Fruit fly (Drosophila melanogaster) whole organism, embryonic: Measurements from ENCODE around the gene CG17786.

Source experiments
- Abd-B ChIP-seq: fragments of 200-800 bp; sonication (Bioruptor generic); optimal IDR thresholded peaks from 2 replicates; lab custom pipeline; 2018; ENCODE audit warnings: missing biosample characterization, mild to moderate bottlenecking, missing genetic modification characterization, moderate library complexity
- Ada2b ChIP-seq: fragments of 200-800 bp; sonication (Bioruptor generic); IDR thresholded peaks from 2 replicates; pipeline ENCODE4 v1.3.6; 2022; ENCODE audit warnings: missing biosample characterization, missing genetic modification characterization
- CG10654 ChIP-seq: fragments of 200-800 bp; sonication (Bioruptor generic); optimal IDR thresholded peaks from 2 replicates; lab custom pipeline; 2016; ENCODE audit warnings: missing biosample characterization, missing genetic modification characterization
- CG10979 ChIP-seq: fragments of 200-800 bp; sonication (Bioruptor generic); optimal IDR thresholded peaks from 2 replicates; lab custom pipeline; 2018; ENCODE audit warnings: missing biosample characterization, mild to moderate bottlenecking, missing genetic modification characterization, moderate library complexity
- CG15073 ChIP-seq: fragments of 200-800 bp; sonication (Bioruptor generic); optimal IDR thresholded peaks from 2 replicates; lab custom pipeline; 2016; ENCODE audit warnings: missing biosample characterization, missing genetic modification characterization
- CG15269 ChIP-seq: fragments of 200-800 bp; sonication (Bioruptor generic); optimal IDR thresholded peaks from 2 replicates; lab custom pipeline; 2018; ENCODE audit warnings: missing biosample characterization, mild to moderate bottlenecking, missing genetic modification characterization, moderate library complexity
- CG17612 ChIP-seq: fragments of 200-800 bp; sonication (Bioruptor generic); IDR thresholded peaks from 2 replicates; pipeline ENCODE4 v1.3.6; 2022; ENCODE audit warnings: missing biosample characterization, missing genetic modification characterization
- CG1832 ChIP-seq: fragments of 200-800 bp; sonication (Bioruptor generic); optimal IDR thresholded peaks from 2 replicates; lab custom pipeline; 2017; ENCODE audit warnings: missing biosample characterization, mild to moderate bottlenecking, missing genetic modification characterization, inconsistent platforms
- CG2116 ChIP-seq: fragments of 200-800 bp; sonication (Bioruptor generic); optimal IDR thresholded peaks from 3 replicates; lab custom pipeline; 2018; ENCODE audit warnings: missing biosample characterization, mild to moderate bottlenecking, missing genetic modification characterization
- CG2129 ChIP-seq: fragments of 200-800 bp; sonication (Bioruptor generic); IDR thresholded peaks from 2 replicates; pipeline ENCODE4 v1.3.6; 2022; ENCODE audit warnings: missing biosample characterization, missing genetic modification characterization; ENCODE audit not compliant: partially characterized antibody
- CG31441 ChIP-seq: fragments of 200-800 bp; sonication (Bioruptor generic); IDR thresholded peaks from 2 replicates; pipeline ENCODE4 v1.3.6; 2022; ENCODE audit warnings: missing biosample characterization, missing genetic modification characterization
- CG3281 ChIP-seq: fragments of 200-800 bp; sonication (Bioruptor generic); optimal IDR thresholded peaks from 3 replicates; lab custom pipeline; 2017; ENCODE audit warnings: missing biosample characterization, mild to moderate bottlenecking, missing genetic modification characterization
- CG3407 ChIP-seq: fragments of 200-800 bp; sonication (Bioruptor generic); optimal IDR thresholded peaks from 2 replicates; lab custom pipeline; 2018; ENCODE audit warnings: missing biosample characterization, mild to moderate bottlenecking, missing genetic modification characterization
- CG4328 ChIP-seq: fragments of 200-800 bp; sonication (Bioruptor generic); optimal IDR thresholded peaks from 3 replicates; lab custom pipeline; 2017; ENCODE audit warnings: missing biosample characterization, missing genetic modification reagents, missing genetic modification characterization
- CG5245 ChIP-seq: fragments of 200-800 bp; sonication (Bioruptor generic); optimal IDR thresholded peaks from 3 replicates; lab custom pipeline; 2016; ENCODE audit warnings: missing biosample characterization, missing genetic modification characterization
- CG6272 ChIP-seq: fragments of 200-800 bp; sonication (Bioruptor generic); IDR thresholded peaks from 2 replicates; pipeline ENCODE4 v1.3.6; 2022; ENCODE audit warnings: missing biosample characterization, missing genetic modification characterization
- CG8281 ChIP-seq: fragments of 200-800 bp; sonication (Bioruptor generic); optimal IDR thresholded peaks from 2 replicates; lab custom pipeline; 2018; ENCODE audit warnings: missing biosample characterization, mild to moderate bottlenecking, missing genetic modification characterization, moderate library complexity
- CG9876 ChIP-seq: fragments of 200-800 bp; sonication (Bioruptor generic); optimal IDR thresholded peaks from 2 replicates; lab custom pipeline; 2016; ENCODE audit warnings: missing biosample characterization, missing genetic modification characterization
- Ets97D ChIP-seq: fragments of 200-800 bp; sonication (Bioruptor generic); optimal IDR thresholded peaks from 3 replicates; lab custom pipeline; 2016; ENCODE audit warnings: missing biosample characterization, missing genetic modification characterization
- GATAe ChIP-seq: fragments of 200-800 bp; sonication (Bioruptor generic); conservative IDR thresholded peaks from 2 replicates; pipeline ENCODE4 v1.3.6; 2022; ENCODE audit warnings: missing biosample characterization, missing genetic modification characterization
- HHEX ChIP-seq: fragments of 200-800 bp; sonication (Bioruptor generic); optimal IDR thresholded peaks from 3 replicates; lab custom pipeline; 2017; ENCODE audit warnings: missing biosample characterization, mild to moderate bottlenecking, missing genetic modification characterization, missing genetic modification reagents
- MBD-R2 ChIP-seq: fragments of 200-800 bp; sonication (Bioruptor generic); IDR thresholded peaks from 2 replicates; pipeline ENCODE4 v1.3.6; 2022; ENCODE audit warnings: missing biosample characterization, missing genetic modification characterization
- MTF-1 ChIP-seq: fragments of 200-800 bp; sonication (Bioruptor generic); optimal IDR thresholded peaks from 2 replicates; lab custom pipeline; 2018; ENCODE audit warnings: missing biosample characterization, mild to moderate bottlenecking, missing genetic modification characterization, borderline replicate concordance
- Oaz ChIP-seq: fragments of 200-800 bp; sonication (Bioruptor generic); IDR thresholded peaks from 2 replicates; pipeline ENCODE4 v1.3.6; 2022; ENCODE audit warnings: missing biosample characterization, missing genetic modification characterization
- Sry-β ChIP-seq: fragments of 200-800 bp; sonication (Bioruptor generic); optimal IDR thresholded peaks from 2 replicates; lab custom pipeline; 2018; ENCODE audit warnings: missing biosample characterization, mild to moderate bottlenecking, missing genetic modification characterization, moderate library complexity
- al ChIP-seq: fragments of 200-800 bp; sonication (Bioruptor generic); IDR thresholded peaks from 2 replicates; pipeline ENCODE4 v1.3.6; 2022; ENCODE audit warnings: missing biosample characterization, missing genetic modification characterization
- ara ChIP-seq: fragments of 200-800 bp; sonication (Bioruptor generic); IDR thresholded peaks from 2 replicates; pipeline ENCODE4 v1.3.6; 2022; ENCODE audit warnings: missing biosample characterization, missing genetic modification characterization
- az2 ChIP-seq: fragments of 200-800 bp; sonication (Bioruptor generic); optimal IDR thresholded peaks from 3 replicates; lab custom pipeline; 2016; ENCODE audit warnings: missing biosample characterization, missing genetic modification characterization
- bsh ChIP-seq, 2 experiments: fragments of 200-800 bp; sonication (Bioruptor generic); optimal IDR thresholded peaks; 2 replicates each; lab custom pipeline; 2017 to 2018; ENCODE audit warnings: mild to moderate bottlenecking in 2 of 2, missing biosample characterization in 2 of 2, missing genetic modification characterization in 2 of 2, moderate library complexity in 1 of 2
- en ChIP-seq: fragments of 200-800 bp; sonication (Bioruptor generic); optimal IDR thresholded peaks from 2 replicates; lab custom pipeline; 2016; ENCODE audit warnings: missing biosample characterization, missing genetic modification characterization
- eve ChIP-seq, 2 experiments: fragments of >200 bp; optimal IDR thresholded peaks; 2 replicates each; lab custom pipeline; 2017; ENCODE audit warnings: missing biosample characterization in 2 of 2, missing genetic modification characterization in 2 of 2
- exex ChIP-seq: fragments of 200-800 bp; sonication (Bioruptor generic); optimal IDR thresholded peaks from 4 replicates; lab custom pipeline; 2018; ENCODE audit warnings: missing biosample characterization, mild to moderate bottlenecking, missing genetic modification characterization, moderate library complexity
- fru ChIP-seq: fragments of >200 bp; optimal IDR thresholded peaks from 2 replicates; lab custom pipeline; 2017
- gcm2 ChIP-seq: fragments of 200-800 bp; sonication (Bioruptor generic); optimal IDR thresholded peaks from 2 replicates; lab custom pipeline; 2016; ENCODE audit warnings: missing biosample characterization, missing genetic modification characterization
- gfzf ChIP-seq: fragments of 200-800 bp; sonication (Bioruptor generic); optimal IDR thresholded peaks from 2 replicates; lab custom pipeline; 2016; ENCODE audit warnings: missing biosample characterization, mild to moderate bottlenecking, missing genetic modification characterization, moderate library complexity
- her ChIP-seq: fragments of 200-800 bp; sonication (Bioruptor generic); optimal IDR thresholded peaks from 2 replicates; lab custom pipeline; 2016; ENCODE audit warnings: missing biosample characterization, missing genetic modification characterization
- hth ChIP-seq: fragments of >200 bp; optimal IDR thresholded peaks from 2 replicates; lab custom pipeline; 2017; ENCODE audit warnings: inconsistent platforms
- ind ChIP-seq: fragments of 200-800 bp; sonication (Bioruptor generic); optimal IDR thresholded peaks from 3 replicates; lab custom pipeline; 2016; ENCODE audit warnings: missing biosample characterization, missing genetic modification characterization
- jing ChIP-seq: fragments of 200-800 bp; sonication (Bioruptor generic); optimal IDR thresholded peaks from 2 replicates; lab custom pipeline; 2018; ENCODE audit warnings: missing biosample characterization, mild to moderate bottlenecking, missing genetic modification characterization
- kah ChIP-seq: fragments of 200-800 bp; sonication (Bioruptor generic); optimal IDR thresholded peaks from 2 replicates; lab custom pipeline; 2018; ENCODE audit warnings: missing biosample characterization, mild to moderate bottlenecking, missing genetic modification characterization
- kay ChIP-seq: fragments of 200-800 bp; sonication (Bioruptor generic); optimal IDR thresholded peaks from 2 replicates; lab custom pipeline; 2016; ENCODE audit warnings: missing biosample characterization, missing genetic modification characterization
- nmo ChIP-seq: fragments of 200-800 bp; sonication (Bioruptor generic); optimal IDR thresholded peaks from 2 replicates; lab custom pipeline; 2018; ENCODE audit warnings: missing biosample characterization, mild to moderate bottlenecking, missing genetic modification characterization, moderate library complexity
- oc ChIP-seq: fragments of 200-800 bp; sonication (Bioruptor generic); optimal IDR thresholded peaks from 2 replicates; lab custom pipeline; 2018; ENCODE audit warnings: missing biosample characterization, mild to moderate bottlenecking, missing genetic modification characterization, moderate library complexity
- ranshi ChIP-seq: fragments of 200-800 bp; sonication (Bioruptor generic); IDR thresholded peaks from 2 replicates; pipeline ENCODE4 v1.3.6; 2022; ENCODE audit warnings: missing biosample characterization, missing genetic modification characterization
- sc ChIP-seq, 3 experiments: fragments of >200 bp in 2 of 3; fragments of 200-800 bp in 1 of 3; sonication (Bioruptor generic) in 1 of 3; optimal IDR thresholded peaks; 2 replicates in 2 of 3; 3 replicates in 1 of 3; lab custom pipeline; 2017; ENCODE audit warnings: mild to moderate bottlenecking in 1 of 3, missing biosample characterization in 1 of 3, missing genetic modification characterization in 1 of 3, missing genetic modification reagents in 1 of 3
- slp2 ChIP-seq: fragments of 200-800 bp; sonication (Bioruptor generic); optimal IDR thresholded peaks from 2 replicates; lab custom pipeline; 2016; ENCODE audit warnings: missing biosample characterization, missing genetic modification characterization
- sr ChIP-seq: fragments of 200-800 bp; sonication (Bioruptor generic); IDR thresholded peaks from 3 replicates; pipeline ENCODE4 v1.3.6; 2022; ENCODE audit warnings: missing biosample characterization, missing genetic modification characterization
- trh ChIP-seq: fragments of 200-800 bp; sonication (Bioruptor generic); optimal IDR thresholded peaks from 2 replicates; lab custom pipeline; 2016; ENCODE audit warnings: missing biosample characterization, missing genetic modification characterization
- tx ChIP-seq: fragments of 200-800 bp; sonication (Bioruptor generic); optimal IDR thresholded peaks from 2 replicates; lab custom pipeline; 2016; ENCODE audit warnings: missing biosample characterization, missing genetic modification characterization
- vfl ChIP-seq: fragments of 200-800 bp; sonication (Bioruptor generic); optimal IDR thresholded peaks from 2 replicates; lab custom pipeline; 2016; ENCODE audit warnings: missing biosample characterization, missing genetic modification characterization
- wor ChIP-seq: fragments of 200-800 bp; sonication (Bioruptor generic); IDR thresholded peaks from 2 replicates; pipeline ENCODE4 v1.3.6; 2022; ENCODE audit warnings: missing biosample characterization, missing genetic modification characterization
- zen ChIP-seq: fragments of 200-800 bp; sonication (Bioruptor generic); optimal IDR thresholded peaks from 3 replicates; lab custom pipeline; 2018; ENCODE audit warnings: missing biosample characterization, mild to moderate bottlenecking, missing genetic modification characterization, moderate library complexity

The CG17786 gene

DNA sequence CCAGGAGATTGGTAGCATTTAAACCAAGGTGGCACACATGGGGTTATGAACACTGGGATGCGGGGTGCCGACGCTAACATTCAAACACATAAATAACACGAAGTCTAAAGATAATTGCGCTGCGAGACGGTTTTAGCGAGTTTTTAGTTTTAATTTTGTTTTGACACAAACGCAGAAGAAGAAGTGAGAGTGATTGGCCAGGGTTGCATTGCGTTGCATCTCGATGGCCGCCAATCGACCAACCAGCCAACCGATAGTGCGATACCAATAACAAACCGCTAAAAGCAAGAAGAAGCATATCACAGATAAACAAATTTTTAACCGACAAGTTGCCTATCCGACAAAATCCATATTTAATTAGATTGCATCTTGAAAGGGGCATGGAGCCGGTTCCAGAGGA, 8.2 kb upstream of the CG17786 start, which contains the start of the genes Spps and CG13609 (continued):
- no peak for TF ChIP-seq CG17612 (GFP tag; lab: Robert Waterston, UW)
- no peak for TF ChIP-seq CG8281 (tag; lab: Kevin White, UChicago)
- TF ChIP-seq hth = no peak
- peak; percentile 93 for TF ChIP-seq Ets97D (GFP tag; lab: Kevin White, UChicago)
- TF ChIP-seq exex (tag; lab: Kevin White, UChicago) = no peak
- TF ChIP-seq CG2116 = peak; percentile 99
- peak in 1 of 2 experiments; percentile 13 for TF ChIP-seq bsh (GFP tag; optimal IDR thresholded peaks at IDR 0.05; lab: Kevin White, UChicago)
- TF ChIP-seq CG1832 (GFP tag; lab: Kevin White, UChicago) = no peak
- peak; percentile 0 for TF ChIP-seq Sry-β
- TF ChIP-seq az2 (GFP tag; lab: Kevin White, UChicago) = no peak
- TF ChIP-seq kah (GFP tag; lab: Kevin White, UChicago) = no peak
- TF ChIP-seq gcm2 (GFP tag; lab: Kevin White, UChicago) = no peak
- peak; percentile 36 for TF ChIP-seq CG6272 (GFP tag; lab: Robert Waterston, UW)
- peak; percentile 22 for TF ChIP-seq her
- TF ChIP-seq sc (optimal IDR thresholded peaks at IDR 0.05; lab: Kevin White, UChicago) = no peak
- no peak for TF ChIP-seq sc (GFP tag; optimal IDR thresholded peaks at IDR 0.05; lab: Kevin White, UChicago)
- no peak for TF ChIP-seq HHEX
- no peak for TF ChIP-seq CG3407 (GFP tag; lab: Kevin White, UChicago)
- no peak for TF ChIP-seq CG5245 (GFP tag; lab: Kevin White, UChicago)
- no peak for TF ChIP-seq eve (GFP tag; optimal IDR thresholded peaks at IDR 0.05; lab: Kevin White, UChicago)
- no peak for TF ChIP-seq fru (lab: Kevin White, UChicago)
- no peak for TF ChIP-seq Ada2b
- no peak for TF ChIP-seq kay (GFP tag; lab: Kevin White, UChicago)
- peak; percentile 28; the same call in 1 of the 2 replicates for TF ChIP-seq ranshi (GFP tag; lab: Robert Waterston, UW)
- TF ChIP-seq vfl (GFP tag; lab: Kevin White, UChicago) = no peak
- peak; percentile 95 for TF ChIP-seq MBD-R2 (GFP tag; lab: Robert Waterston, UW)
- no peak for TF ChIP-seq ara (GFP tag; lab: Robert Waterston, UW)
- peak; percentile 72 for TF ChIP-seq CG2129 (GFP tag; lab: Robert Waterston, UW)
- no peak for TF ChIP-seq CG31441 (GFP tag; lab: Robert Waterston, UW)
- no peak for TF ChIP-seq Oaz (GFP tag; lab: Robert Waterston, UW)
- peak; percentile 12; the same call in 1 of the 2 replicates for TF ChIP-seq GATAe (GFP tag; lab: Robert Waterston, UW)
- no peak for TF ChIP-seq Abd-B (GFP tag; lab: Kevin White, UChicago)
- TF ChIP-seq jing = no peak
- no peak for TF ChIP-seq CG9876 (GFP tag; lab: Kevin White, UChicago)
- peak; percentile 9; the same call in 1 of the 3 replicates for TF ChIP-seq sr (GFP tag; lab: Robert Waterston, UW)
- TF ChIP-seq zen (tag; lab: Kevin White, UChicago) = no peak
- TF ChIP-seq al (GFP tag; lab: Robert Waterston, UW) = no peak
- TF ChIP-seq CG10654 = no peak
- peak; percentile 46 for TF ChIP-seq nmo (GFP tag; lab: Kevin White, UChicago)
- TF ChIP-seq gfzf (GFP tag; lab: Kevin White, UChicago) = peak; percentile 55
- TF ChIP-seq oc (tag; lab: Kevin White, UChicago) = no peak
- TF ChIP-seq CG15073 = no peak
- no peak for TF ChIP-seq en (GFP tag; lab: Kevin White, UChicago)
- TF ChIP-seq trh = no peak
- peak; percentile 3 for TF ChIP-seq CG3281
- no peak for TF ChIP-seq CG15269
- TF ChIP-seq CG10979 (tag; lab: Kevin White, UChicago) = no peak
- TF ChIP-seq CG4328 (GFP tag; lab: Kevin White, UChicago) = no peak
- TF ChIP-seq MTF-1 (GFP tag; lab: Kevin White, UChicago) = no peak
- TF ChIP-seq slp2 (GFP tag; lab: Kevin White, UChicago) = no peak
- TF ChIP-seq tx (GFP tag; lab: Kevin White, UChicago) = no peak
- TF ChIP-seq wor = no peak
- no peak for TF ChIP-seq ind (GFP tag; lab: Kevin White, UChicago)
